Worm (Caenorhabditis elegans) whole organism, young adult: ENCODE results near the gene C01G6.9.
A peak's percentile ranks its signal among the peaks of the same experiment; 100 is the strongest.

Experiments used
- B0336.3 ChIP-seq: fragments of 200-800 bp; sonication (Bioruptor generic); IDR thresholded peaks from 2 replicates; pipeline ENCODE4 v1.3.6; 2022; ENCODE audit warnings: missing genetic modification characterization, missing compliant biosample characterization
- C17E4.6 ChIP-seq: fragments of 200-800 bp; sonication (Bioruptor generic); IDR thresholded peaks from 2 replicates; pipeline ENCODE4 v1.3.6; 2022; ENCODE audit warnings: missing genetic modification reagents, missing genetic modification characterization, missing compliant biosample characterization
- F37B4.10 ChIP-seq: fragments of 200-800 bp; sonication (Bioruptor generic); IDR thresholded peaks from 2 replicates; pipeline ENCODE4 v1.3.6; 2022; ENCODE audit warnings: missing genetic modification characterization, missing compliant biosample characterization
- F52B5.7 ChIP-seq: sonication (generic microtip); optimal IDR thresholded peaks from 2 replicates; lab custom pipeline; 2016; ENCODE audit warnings: mild to moderate bottlenecking, missing genetic modification characterization, missing compliant biosample characterization
- F55B11.4 ChIP-seq: sonication (generic microtip); optimal IDR thresholded peaks from 2 replicates; lab custom pipeline; 2016; ENCODE audit warnings: missing compliant biosample characterization, missing genetic modification characterization, borderline replicate concordance; ENCODE audit not compliant: insufficient read depth
- F57A8.1 ChIP-seq: fragments of 200-800 bp; sonication (Bioruptor generic); optimal IDR thresholded peaks from 2 replicates; lab custom pipeline; 2018; ENCODE audit warnings: mild to moderate bottlenecking, missing genetic modification characterization, moderate library complexity, missing compliant biosample characterization
- Y53F4B.3 ChIP-seq: fragments of 200-800 bp; sonication (Bioruptor generic); IDR thresholded peaks from 2 replicates; pipeline ENCODE4 v1.3.6; 2022; ENCODE audit warnings: missing genetic modification reagents, missing genetic modification characterization, missing compliant biosample characterization
- Y53G8AR.9 ChIP-seq: fragments of 200-800 bp; sonication (Bioruptor generic); conservative IDR thresholded peaks from 2 replicates; pipeline ENCODE4 v1.3.6; 2022; ENCODE audit warnings: missing genetic modification reagents, missing genetic modification characterization, missing compliant biosample characterization
- Y56A3A.18 ChIP-seq: fragments of 200-800 bp; sonication (Bioruptor generic); IDR thresholded peaks from 2 replicates; pipeline ENCODE4 v1.3.6; 2022; ENCODE audit warnings: missing genetic modification reagents, missing genetic modification characterization, missing compliant biosample characterization
- Y95B8A.8 ChIP-seq: fragments of 200-800 bp; sonication (Bioruptor generic); IDR thresholded peaks from 2 replicates; pipeline ENCODE4 v1.3.6; 2022; ENCODE audit warnings: missing genetic modification reagents, missing genetic modification characterization, missing compliant biosample characterization
- ama-1 ChIP-seq, 3 experiments: fragments of 150-350 bp in 1 of 3; sonication (generic microtip) in 2 of 3; optimal IDR thresholded peaks; 2 replicates each; lab custom pipeline; 2014 to 2018; ENCODE audit warnings: missing biosample characterization in 2 of 3, missing genetic modification characterization in 2 of 3, missing genetic modification reagents in 2 of 3
- atf-7 ChIP-seq: sonication (generic microtip); optimal IDR thresholded peaks from 2 replicates; lab custom pipeline; 2017; ENCODE audit warnings: mild to moderate bottlenecking, missing genetic modification characterization, missing compliant biosample characterization
- athp-1 ChIP-seq: sonication (generic microtip); optimal IDR thresholded peaks from 2 replicates; lab custom pipeline; 2017; ENCODE audit warnings: mild to moderate bottlenecking, missing genetic modification characterization, missing compliant biosample characterization
- attf-3 ChIP-seq: fragments of 200-800 bp; sonication (Bioruptor generic); conservative IDR thresholded peaks from 2 replicates; pipeline ENCODE4 v1.3.6; 2022; ENCODE audit warnings: missing genetic modification reagents, missing genetic modification characterization, missing compliant biosample characterization
- attf-6 ChIP-seq: fragments of 200-800 bp; sonication (Bioruptor generic); IDR thresholded peaks from 2 replicates; pipeline ENCODE4 v1.3.6; 2022; ENCODE audit warnings: missing genetic modification reagents, missing genetic modification characterization, missing compliant biosample characterization
- ccch-3 ChIP-seq: fragments of 200-800 bp; sonication (Bioruptor generic); optimal IDR thresholded peaks from 2 replicates; lab custom pipeline; 2018; ENCODE audit warnings: mild to moderate bottlenecking, missing genetic modification characterization, missing compliant biosample characterization
- cebp-1 ChIP-seq, 2 experiments: fragments of 200-800 bp in 1 of 2; sonication (Bioruptor generic) in 1 of 2; sonication (generic microtip) in 1 of 2; IDR thresholded peaks in 1 of 2; optimal IDR thresholded peaks in 1 of 2; 2 replicates each; pipeline versions ENCODE4 v1.3.6 to Lab custom; 2017 to 2022; ENCODE audit warnings: missing compliant biosample characterization in 2 of 2, missing genetic modification characterization in 2 of 2, mild to moderate bottlenecking in 1 of 2, missing genetic modification reagents in 1 of 2, moderate library complexity in 1 of 2
- cebp-2 ChIP-seq: fragments of 200-800 bp; sonication (Bioruptor generic); IDR thresholded peaks from 2 replicates; pipeline ENCODE4 v1.3.6; 2022; ENCODE audit warnings: missing genetic modification characterization, missing compliant biosample characterization
- ceh-58 ChIP-seq: fragments of 200-800 bp; sonication (Bioruptor generic); IDR thresholded peaks from 2 replicates; pipeline ENCODE4 v1.3.6; 2022; ENCODE audit warnings: missing genetic modification characterization, missing compliant biosample characterization
- dox-1 ChIP-seq: fragments of 200-800 bp; sonication (Bioruptor generic); IDR thresholded peaks from 2 replicates; pipeline ENCODE4 v1.3.6; 2022; ENCODE audit warnings: missing genetic modification reagents, missing genetic modification characterization, missing compliant biosample characterization
- egl-18 ChIP-seq: fragments of 200-800 bp; sonication (Bioruptor generic); IDR thresholded peaks from 2 replicates; pipeline ENCODE4 v1.3.6; 2022; ENCODE audit warnings: missing genetic modification reagents, missing genetic modification characterization, missing compliant biosample characterization
- ets-4 ChIP-seq: fragments of 200-800 bp; sonication (Bioruptor generic); optimal IDR thresholded peaks from 2 replicates; lab custom pipeline; 2018; ENCODE audit warnings: mild to moderate bottlenecking, missing genetic modification characterization, missing compliant biosample characterization
- hmg-20 ChIP-seq: fragments of 200-800 bp; sonication (Bioruptor generic); IDR thresholded peaks from 2 replicates; pipeline ENCODE4 v1.3.6; 2022; ENCODE audit warnings: missing genetic modification reagents, missing genetic modification characterization, missing compliant biosample characterization
- lag-1 ChIP-seq: fragments of 200-800 bp; sonication (Bioruptor generic); IDR thresholded peaks from 2 replicates; pipeline ENCODE4 v1.3.6; 2022; ENCODE audit warnings: missing genetic modification reagents, missing genetic modification characterization, missing compliant biosample characterization
- lin-35 ChIP-seq, 3 experiments: fragments of 150-350 bp in 2 of 3; sonication (generic microtip) in 1 of 3; optimal IDR thresholded peaks; 2 replicates each; lab custom pipeline; 2014 to 2018; ENCODE audit warnings: missing biosample characterization in 3 of 3, missing genetic modification characterization in 3 of 3, missing genetic modification reagents in 3 of 3
- lir-1 ChIP-seq: fragments of 200-800 bp; sonication (Bioruptor generic); conservative IDR thresholded peaks from 2 replicates; pipeline ENCODE4 v1.3.6; 2022; ENCODE audit warnings: missing genetic modification reagents, missing genetic modification characterization, missing compliant biosample characterization
- lsl-1 ChIP-seq: fragments of 200-800 bp; sonication (Bioruptor generic); optimal IDR thresholded peaks from 2 replicates; lab custom pipeline; 2018; ENCODE audit warnings: mild to moderate bottlenecking, missing genetic modification characterization, moderate library complexity, missing compliant biosample characterization
- madf-3 ChIP-seq: fragments of 200-800 bp; sonication (Bioruptor generic); IDR thresholded peaks from 2 replicates; pipeline ENCODE4 v1.3.6; 2022; ENCODE audit warnings: missing genetic modification reagents, missing genetic modification characterization, missing compliant biosample characterization
- madf-8 ChIP-seq: fragments of 200-800 bp; sonication (Bioruptor generic); conservative IDR thresholded peaks from 2 replicates; pipeline ENCODE4 v1.3.6; 2022; ENCODE audit warnings: missing genetic modification reagents, missing genetic modification characterization, missing compliant biosample characterization
- mcd-1 ChIP-seq: fragments of 200-800 bp; sonication (Bioruptor generic); IDR thresholded peaks from 2 replicates; pipeline ENCODE4 v1.3.6; 2022; ENCODE audit warnings: missing genetic modification reagents, missing genetic modification characterization, missing compliant biosample characterization
- mes-4 ChIP-seq: sonication (generic microtip); optimal IDR thresholded peaks from 2 replicates; lab custom pipeline; 2016; ENCODE audit warnings: missing genotype, missing genetic modification characterization, missing compliant biosample characterization
- nhr-120 ChIP-seq: fragments of 200-800 bp; sonication (Bioruptor generic); IDR thresholded peaks from 2 replicates; pipeline ENCODE4 v1.3.6; 2022; ENCODE audit warnings: missing genetic modification characterization, missing compliant biosample characterization
- nhr-179 ChIP-seq: sonication (generic microtip); optimal IDR thresholded peaks from 2 replicates; lab custom pipeline; 2016; ENCODE audit warnings: mild to moderate bottlenecking, missing genetic modification characterization, missing compliant biosample characterization
- nhr-80 ChIP-seq: sonication (generic microtip); optimal IDR thresholded peaks from 2 replicates; lab custom pipeline; 2016; ENCODE audit warnings: missing genetic modification characterization, missing compliant biosample characterization
- nhr-90 ChIP-seq: sonication (generic microtip); optimal IDR thresholded peaks from 2 replicates; lab custom pipeline; 2016; ENCODE audit warnings: missing genotype, mild to moderate bottlenecking, missing genetic modification characterization, missing compliant biosample characterization
- pbrm-1 ChIP-seq: fragments of 200-800 bp; sonication (Bioruptor generic); IDR thresholded peaks from 2 replicates; pipeline ENCODE4 v1.3.6; 2022; ENCODE audit warnings: missing genetic modification reagents, missing genetic modification characterization, missing compliant biosample characterization
- repo-1 ChIP-seq: sonication (generic microtip); optimal IDR thresholded peaks from 2 replicates; lab custom pipeline; 2017; ENCODE audit warnings: mild to moderate bottlenecking, missing genetic modification characterization, missing compliant biosample characterization
- sea-2 ChIP-seq: fragments of 200-800 bp; sonication (Bioruptor generic); IDR thresholded peaks from 2 replicates; pipeline ENCODE4 v1.3.6; 2022; ENCODE audit warnings: missing genetic modification characterization, missing compliant biosample characterization
- snpc-1.1 ChIP-seq: sonication (generic microtip); optimal IDR thresholded peaks from 2 replicates; lab custom pipeline; 2017; ENCODE audit warnings: missing genetic modification characterization, mild to moderate bottlenecking, missing compliant biosample characterization, antibody characterized with exemption, moderate library complexity, missing genotype, missing genetic modification reagents; ENCODE audit not compliant: insufficient read depth
- somi-1 ChIP-seq: fragments of 200-800 bp; sonication (Bioruptor generic); optimal IDR thresholded peaks from 2 replicates; lab custom pipeline; 2018; ENCODE audit warnings: mild to moderate bottlenecking, missing genetic modification characterization, missing compliant biosample characterization
- tbp1 ChIP-seq: fragments of 200-800 bp; sonication (Bioruptor generic); optimal IDR thresholded peaks from 2 replicates; lab custom pipeline; 2018; ENCODE audit warnings: mild to moderate bottlenecking, missing genetic modification characterization, missing compliant biosample characterization
- tlf-1 ChIP-seq: fragments of 200-800 bp; sonication (Bioruptor generic); optimal IDR thresholded peaks from 2 replicates; lab custom pipeline; 2018; ENCODE audit warnings: mild to moderate bottlenecking, missing genetic modification characterization, missing compliant biosample characterization
- xnd-1 ChIP-seq: sonication (generic microtip); optimal IDR thresholded peaks from 2 replicates; lab custom pipeline; 2016; ENCODE audit warnings: missing genotype, missing genetic modification reagents, missing genetic modification characterization, missing compliant biosample characterization
- zfh-2 ChIP-seq: fragments of 200-800 bp; sonication (Bioruptor generic); conservative IDR thresholded peaks from 2 replicates; pipeline ENCODE4 v1.3.6; 2022; ENCODE audit warnings: missing genetic modification reagents, missing genetic modification characterization, missing compliant biosample characterization
- zim-3 ChIP-seq: sonication (generic microtip); optimal IDR thresholded peaks from 2 replicates; lab custom pipeline; 2017; ENCODE audit warnings: mild to moderate bottlenecking, missing genetic modification characterization, moderate library complexity, missing compliant biosample characterization
- ztf-18 ChIP-seq: sonication (generic microtip); optimal IDR thresholded peaks from 2 replicates; lab custom pipeline; 2016; ENCODE audit warnings: missing genotype, mild to moderate bottlenecking, missing genetic modification characterization, missing compliant biosample characterization
- ztf-26 ChIP-seq: sonication (generic microtip); optimal IDR thresholded peaks from 2 replicates; lab custom pipeline; 2017; ENCODE audit warnings: missing genetic modification characterization, missing compliant biosample characterization
- ztf-6 ChIP-seq: fragments of 200-800 bp; sonication (Bioruptor generic); IDR thresholded peaks from 2 replicates; pipeline ENCODE4 v1.3.6; 2022; ENCODE audit warnings: missing genetic modification reagents, missing genetic modification characterization, missing compliant biosample characterization

C01G6.9 gene

DNA sequence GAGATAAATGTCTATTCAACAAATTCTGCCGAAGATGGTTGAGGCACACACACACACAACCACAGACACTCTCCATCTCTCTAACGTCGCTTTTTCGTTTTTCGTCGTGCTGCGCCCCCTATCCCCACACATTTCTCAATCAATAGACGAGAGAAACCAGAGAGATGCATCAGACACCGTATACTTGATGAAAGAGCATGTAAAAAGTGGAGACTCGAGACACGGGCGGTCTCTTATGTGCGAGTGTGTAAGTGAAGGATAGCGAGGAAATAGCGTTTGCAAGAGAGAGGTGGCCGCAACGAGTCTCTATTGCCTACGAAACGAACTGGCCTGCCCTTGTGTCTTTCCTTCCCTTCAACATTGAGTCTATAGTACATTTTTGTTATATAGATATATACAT lies 12.8 kb downstream of the C01G6.9 start:
- TF ChIP-seq madf-8 (GFP tag; lab: Robert Waterston, UW) (no peak), ceh-58 (GFP tag; lab: Robert Waterston, UW) (no peak), snpc-1.1 (tag; lab: Kevin White, UChicago) (no peak), somi-1 (GFP tag; lab: Kevin White, UChicago) (peak; percentile 73), mcd-1 (GFP tag; lab: Robert Waterston, UW) (peak; percentile 66), xnd-1 (tag; lab: Kevin White, UChicago) (no peak), F57A8.1 (GFP tag; lab: Kevin White, UChicago) (no peak), tlf-1 (GFP tag; lab: Kevin White, UChicago) (peak; percentile 44), attf-3 (GFP tag; lab: Robert Waterston, UW) (no peak), Y53G8AR.9 (peak; percentile 81), zim-3 (tag; lab: Kevin White, UChicago) (no peak), nhr-80 (tag; lab: Kevin White, UChicago) (peak; percentile 98), lin-35 (GFP tag; optimal IDR thresholded peaks at IDR 0.05; lab: Kevin White, UChicago) (peak in 1 of 3 experiments; percentile 82), repo-1 (tag; lab: Kevin White, UChicago) (peak; percentile 65), atf-7 (tag; lab: Kevin White, UChicago) (peak; percentile 85), nhr-90 (tag; lab: Kevin White, UChicago) (peak; percentile 50), Y95B8A.8 (GFP tag; lab: Robert Waterston, UW) (peak; percentile 78; the same call in 1 of the 2 replicates), nhr-179 (tag; lab: Kevin White, UChicago) (no peak), B0336.3 (GFP tag; lab: Robert Waterston, UW) (peak; percentile 84; the same call in 1 of the 2 replicates), cebp-2 (GFP tag; lab: Robert Waterston, UW) (peak; percentile 78; the same call in 1 of the 2 replicates), tbp1 (GFP tag; lab: Kevin White, UChicago) (peak; percentile 63), Y56A3A.18 (GFP tag; lab: Robert Waterston, UW) (0 out of 2 replicates have a peak, but pooled peaks have one; percentile 31), mes-4 (tag; lab: Kevin White, UChicago) (no peak), madf-3 (GFP tag; lab: Robert Waterston, UW) (no peak), ets-4 (GFP tag; lab: Kevin White, UChicago) (peak; percentile 85), ztf-18 (tag; lab: Kevin White, UChicago) (peak; percentile 64), Y53F4B.3 (GFP tag; lab: Robert Waterston, UW) (no peak), egl-18 (no peak), attf-6 (no peak), lsl-1 (GFP tag; lab: Kevin White, UChicago) (no peak), athp-1 (tag; lab: Kevin White, UChicago) (no peak), C17E4.6 (GFP tag; lab: Robert Waterston, UW) (no peak), hmg-20 (GFP tag; lab: Robert Waterston, UW) (no peak), pbrm-1 (GFP tag; lab: Robert Waterston, UW) (peak; percentile 70; the same call in 1 of the 2 replicates), lir-1 (0 out of 2 replicates have a peak, but pooled peaks have one; percentile 6), sea-2 (GFP tag; lab: Robert Waterston, UW) (no peak), F37B4.10 (GFP tag; lab: Robert Waterston, UW) (no peak), lag-1 (GFP tag; lab: Robert Waterston, UW) (no peak), ccch-3 (GFP tag; lab: Kevin White, UChicago) (no peak), ztf-26 (tag; lab: Kevin White, UChicago) (peak; percentile 83), cebp-1 (GFP tag; IDR thresholded peaks at IDR 0.05; lab: Robert Waterston, UW) (peak; percentile 69), cebp-1 (tag; optimal IDR thresholded peaks at IDR 0.05; lab: Kevin White, UChicago) (peak; percentile 91), F52B5.7 (tag; lab: Kevin White, UChicago) (peak; percentile 42), F55B11.4 (no peak), ztf-6 (0 out of 2 replicates have a peak, but pooled peaks have one; percentile 39), dox-1 (GFP tag; lab: Robert Waterston, UW) (peak; percentile 89), nhr-120 (no peak), ama-1 (optimal IDR thresholded peaks at IDR 0.05; lab: Kevin White, UChicago) (peak; percentile 33), ama-1 (GFP tag; optimal IDR thresholded peaks at IDR 0.05; lab: Kevin White, UChicago) (peak in 1 of 2 experiments; percentile 50), zfh-2 (GFP tag; lab: Robert Waterston, UW) (peak; percentile 94)
